Fruit fly (Drosophila melanogaster) whole organism, embryonic: ENCODE data around the gene CG10793.
A peak's percentile ranks its signal among the peaks of the same experiment; 100 is the strongest.

ENCODE experiments used
- ATbp ChIP-seq: fragments of 200-800 bp; sonication (Bioruptor generic); optimal IDR thresholded peaks from 2 replicates; lab custom pipeline; 2017; ENCODE audit warnings: missing biosample characterization, mild to moderate bottlenecking, missing genetic modification characterization, missing genetic modification reagents
- Atf3 ChIP-seq: fragments of 200-800 bp; sonication (Bioruptor generic); optimal IDR thresholded peaks from 3 replicates; lab custom pipeline; 2016; ENCODE audit warnings: missing biosample characterization, missing genetic modification characterization
- CG10147 ChIP-seq: fragments of 200-800 bp; sonication (Bioruptor generic); optimal IDR thresholded peaks from 2 replicates; lab custom pipeline; 2019; ENCODE audit warnings: missing biosample characterization, mild to moderate bottlenecking, missing genetic modification characterization, moderate library complexity
- CG10431 ChIP-seq: fragments of 200-800 bp; sonication (Bioruptor generic); optimal IDR thresholded peaks from 3 replicates; lab custom pipeline; 2018; ENCODE audit warnings: missing biosample characterization, mild to moderate bottlenecking, missing genetic modification characterization
- CG12219 ChIP-seq: fragments of 200-800 bp; sonication (Bioruptor generic); optimal IDR thresholded peaks from 3 replicates; lab custom pipeline; 2018; ENCODE audit warnings: missing biosample characterization, mild to moderate bottlenecking, missing genetic modification characterization
- CG13775 ChIP-seq: fragments of 200-800 bp; sonication (Bioruptor generic); optimal IDR thresholded peaks from 3 replicates; lab custom pipeline; 2017; ENCODE audit warnings: missing biosample characterization, mild to moderate bottlenecking, missing genetic modification characterization
- CG14667 ChIP-seq: fragments of 200-800 bp; sonication (Bioruptor generic); IDR thresholded peaks from 2 replicates; pipeline ENCODE4 v1.3.6; 2022; ENCODE audit warnings: missing biosample characterization, missing genetic modification characterization
- CG17186 ChIP-seq: fragments of 200-800 bp; sonication (Bioruptor generic); optimal IDR thresholded peaks from 3 replicates; lab custom pipeline; 2017; ENCODE audit warnings: missing biosample characterization, missing genetic modification reagents, missing genetic modification characterization
- CG2202 ChIP-seq: fragments of 200-800 bp; sonication (Bioruptor generic); optimal IDR thresholded peaks from 2 replicates; lab custom pipeline; 2018; ENCODE audit warnings: missing biosample characterization, mild to moderate bottlenecking, missing genetic modification characterization
- CG2712 ChIP-seq: fragments of 200-800 bp; optimal IDR thresholded peaks from 3 replicates; lab custom pipeline; 2019; ENCODE audit warnings: missing biosample characterization, mild to moderate bottlenecking, missing genetic modification characterization, moderate library complexity
- CG34224 ChIP-seq: fragments of 200-800 bp; sonication (Bioruptor generic); IDR thresholded peaks from 3 replicates; pipeline ENCODE4 v1.3.6; 2022; ENCODE audit warnings: missing biosample characterization, missing genetic modification characterization; ENCODE audit not compliant: partially characterized antibody
- CG3726 ChIP-seq: fragments of 200-800 bp; sonication (Bioruptor generic); IDR thresholded peaks from 3 replicates; pipeline ENCODE4, ENCODE4 v1.3.6; 2022; ENCODE audit warnings: missing biosample characterization, missing genetic modification characterization
- CG3995 ChIP-seq: fragments of 200-800 bp; sonication (Bioruptor generic); optimal IDR thresholded peaks from 3 replicates; lab custom pipeline; 2016; ENCODE audit warnings: missing biosample characterization, missing genetic modification characterization
- CG6791 ChIP-seq: fragments of 200-800 bp; sonication (Bioruptor generic); IDR thresholded peaks from 3 replicates; pipeline ENCODE4 v1.3.6; 2022; ENCODE audit warnings: missing biosample characterization, missing genetic modification characterization; ENCODE audit not compliant: partially characterized antibody
- CG7786 ChIP-seq: fragments of 200-800 bp; sonication (Bioruptor generic); optimal IDR thresholded peaks from 2 replicates; lab custom pipeline; 2016; ENCODE audit warnings: missing biosample characterization, missing genetic modification characterization
- CrebB ChIP-seq: fragments of 200-800 bp; sonication (Bioruptor generic); optimal IDR thresholded peaks from 3 replicates; lab custom pipeline; 2018; ENCODE audit warnings: missing biosample characterization, mild to moderate bottlenecking, missing genetic modification characterization
- Dref ChIP-seq: fragments of 200-800 bp; sonication (Bioruptor generic); IDR thresholded peaks from 2 replicates; pipeline ENCODE4 v1.3.6; 2022; ENCODE audit warnings: missing biosample characterization, missing genetic modification characterization
- ERR ChIP-seq: fragments of 200-800 bp; sonication (Bioruptor generic); optimal IDR thresholded peaks from 2 replicates; lab custom pipeline; 2016; ENCODE audit warnings: missing biosample characterization, missing genetic modification characterization
- GATAe ChIP-seq: fragments of 200-800 bp; sonication (Bioruptor generic); conservative IDR thresholded peaks from 2 replicates; pipeline ENCODE4 v1.3.6; 2022; ENCODE audit warnings: missing biosample characterization, missing genetic modification characterization
- HLH54F ChIP-seq: fragments of 200-800 bp; sonication (Bioruptor generic); optimal IDR thresholded peaks from 3 replicates; lab custom pipeline; 2016; ENCODE audit warnings: missing biosample characterization, missing genetic modification characterization
- NC2α ChIP-seq: fragments of 200-800 bp; sonication (Bioruptor generic); optimal IDR thresholded peaks from 2 replicates; lab custom pipeline; 2016; ENCODE audit warnings: missing biosample characterization, missing genetic modification characterization
- Nf-YC ChIP-seq: fragments of 200-800 bp; optimal IDR thresholded peaks from 3 replicates; lab custom pipeline; 2019; ENCODE audit warnings: missing biosample characterization, mild to moderate bottlenecking, missing genetic modification characterization, moderate library complexity
- PHDP ChIP-seq: fragments of 200-800 bp; sonication (Bioruptor generic); optimal IDR thresholded peaks from 3 replicates; lab custom pipeline; 2018; ENCODE audit warnings: missing biosample characterization, mild to moderate bottlenecking, missing genetic modification characterization, moderate library complexity
- Poxn ChIP-seq: fragments of 200-800 bp; sonication (Bioruptor generic); IDR thresholded peaks from 2 replicates; pipeline ENCODE4 v1.3.6; 2022; ENCODE audit warnings: missing biosample characterization, missing genetic modification characterization
- Sox100B ChIP-seq: fragments of 200-800 bp; sonication (Bioruptor generic); optimal IDR thresholded peaks from 3 replicates; lab custom pipeline; 2018; ENCODE audit warnings: missing biosample characterization, mild to moderate bottlenecking, missing genetic modification characterization
- Sry-β ChIP-seq: fragments of 200-800 bp; sonication (Bioruptor generic); optimal IDR thresholded peaks from 2 replicates; lab custom pipeline; 2018; ENCODE audit warnings: missing biosample characterization, mild to moderate bottlenecking, missing genetic modification characterization, moderate library complexity
- ash1 ChIP-seq: fragments of 200-800 bp; sonication (Bioruptor generic); optimal IDR thresholded peaks from 2 replicates; lab custom pipeline; 2018; ENCODE audit warnings: missing biosample characterization, mild to moderate bottlenecking, missing genetic modification characterization
- bowl ChIP-seq: fragments of 200-800 bp; sonication (Bioruptor generic); IDR thresholded peaks from 2 replicates; pipeline ENCODE4 v1.3.6; 2022; ENCODE audit warnings: missing biosample characterization, missing genetic modification characterization
- bsh ChIP-seq, 2 experiments: fragments of 200-800 bp; sonication (Bioruptor generic); optimal IDR thresholded peaks; 2 replicates each; lab custom pipeline; 2017 to 2018; ENCODE audit warnings: mild to moderate bottlenecking in 2 of 2, missing biosample characterization in 2 of 2, missing genetic modification characterization in 2 of 2, moderate library complexity in 1 of 2
- chm ChIP-seq: fragments of 200-800 bp; sonication (Bioruptor generic); IDR thresholded peaks from 2 replicates; pipeline ENCODE4 v1.3.6; 2022; ENCODE audit warnings: missing biosample characterization, missing genetic modification characterization
- crol ChIP-seq: fragments of 200-800 bp; sonication (Bioruptor generic); IDR thresholded peaks from 2 replicates; pipeline ENCODE4 v1.3.6; 2022; ENCODE audit warnings: missing biosample characterization, missing genetic modification characterization
- cwo ChIP-seq: fragments of 200-800 bp; sonication (Bioruptor generic); optimal IDR thresholded peaks from 3 replicates; lab custom pipeline; 2017; ENCODE audit warnings: missing biosample characterization, missing genetic modification characterization, mild to moderate bottlenecking, moderate library complexity, missing genetic modification reagents
- dimm ChIP-seq: fragments of 200-800 bp; sonication (Bioruptor generic); IDR thresholded peaks from 2 replicates; pipeline ENCODE4 v1.3.6; 2022; ENCODE audit warnings: missing biosample characterization, missing genetic modification characterization
- gro ChIP-seq: fragments of 200-800 bp; sonication (Bioruptor generic); optimal IDR thresholded peaks from 2 replicates; lab custom pipeline; 2016; ENCODE audit warnings: missing biosample characterization, missing genetic modification characterization
- hkb ChIP-seq, 2 experiments: fragments of 200-800 bp in 1 of 2; fragments of >200 bp in 1 of 2; sonication (Bioruptor generic) in 1 of 2; IDR thresholded peaks in 1 of 2; optimal IDR thresholded peaks in 1 of 2; 2 replicates each; pipeline versions ENCODE4 v1.3.6 to Lab custom; 2017 to 2022; ENCODE audit warnings: missing biosample characterization in 1 of 2, missing genetic modification characterization in 1 of 2
- jumu ChIP-seq: fragments of 200-800 bp; sonication (Bioruptor generic); optimal IDR thresholded peaks from 3 replicates; lab custom pipeline; 2016; ENCODE audit warnings: missing biosample characterization, missing genetic modification characterization
- lov ChIP-seq, 2 experiments: fragments of 200-800 bp in 1 of 2; fragments of >200 bp in 1 of 2; sonication (Bioruptor generic) in 1 of 2; IDR thresholded peaks in 1 of 2; optimal IDR thresholded peaks in 1 of 2; 2 replicates in 1 of 2; 3 replicates in 1 of 2; pipeline versions ENCODE4 v1.3.6 to Lab custom; 2017 to 2022; ENCODE audit warnings: missing biosample characterization in 1 of 2, missing genetic modification characterization in 1 of 2
- mirr ChIP-seq: fragments of 200-800 bp; sonication (Bioruptor generic); optimal IDR thresholded peaks from 3 replicates; lab custom pipeline; 2018; ENCODE audit warnings: missing biosample characterization, mild to moderate bottlenecking, missing genetic modification characterization
- onecut ChIP-seq: fragments of 200-800 bp; sonication (Bioruptor generic); IDR thresholded peaks from 2 replicates; pipeline ENCODE4 v1.3.6; 2022; ENCODE audit warnings: missing biosample characterization, missing genetic modification characterization
- otp ChIP-seq: fragments of 200-800 bp; sonication (Bioruptor generic); IDR thresholded peaks from 3 replicates; pipeline ENCODE4, ENCODE4 v1.3.6; 2022; ENCODE audit warnings: missing biosample characterization, missing genetic modification characterization
- peb ChIP-seq: fragments of 200-800 bp; sonication (Bioruptor generic); IDR thresholded peaks from 2 replicates; pipeline ENCODE4 v1.3.6; 2022; ENCODE audit warnings: missing biosample characterization, missing genetic modification characterization
- pros ChIP-seq: fragments of 200-800 bp; sonication (Bioruptor generic); optimal IDR thresholded peaks from 3 replicates; lab custom pipeline; 2019; ENCODE audit warnings: missing biosample characterization, mild to moderate bottlenecking, missing genetic modification characterization, moderate library complexity
- salm ChIP-seq: fragments of 200-800 bp; sonication (Bioruptor generic); optimal IDR thresholded peaks from 2 replicates; lab custom pipeline; 2018; ENCODE audit warnings: missing biosample characterization, mild to moderate bottlenecking, missing genetic modification characterization
- sens ChIP-seq: fragments of 200-800 bp; sonication (Bioruptor generic); peaks from one replicate; lab custom pipeline; 2016; ENCODE audit warnings: missing biosample characterization, missing genetic modification characterization
- sim ChIP-seq: fragments of 200-800 bp; sonication (Bioruptor generic); IDR thresholded peaks from 2 replicates; pipeline ENCODE4 v1.3.6; 2022; ENCODE audit warnings: missing biosample characterization, missing genetic modification characterization
- sisA ChIP-seq: fragments of 200-800 bp; sonication (Bioruptor generic); IDR thresholded peaks from 2 replicates; pipeline ENCODE4 v1.3.6; 2022; ENCODE audit warnings: missing biosample characterization, missing genetic modification characterization
- sna ChIP-seq: fragments of 200-800 bp; sonication (Bioruptor generic); IDR thresholded peaks from 2 replicates; pipeline ENCODE4 v1.3.6; 2022; ENCODE audit warnings: missing biosample characterization, missing genetic modification characterization; ENCODE audit not compliant: partially characterized antibody
- sr ChIP-seq: fragments of 200-800 bp; sonication (Bioruptor generic); IDR thresholded peaks from 3 replicates; pipeline ENCODE4 v1.3.6; 2022; ENCODE audit warnings: missing biosample characterization, missing genetic modification characterization
- trem ChIP-seq: fragments of 200-800 bp; optimal IDR thresholded peaks from 3 replicates; lab custom pipeline; 2019; ENCODE audit warnings: missing biosample characterization, mild to moderate bottlenecking, missing genetic modification characterization, moderate library complexity
- vnd ChIP-seq: fragments of 200-800 bp; sonication (Bioruptor generic); IDR thresholded peaks from 3 replicates; pipeline ENCODE4 v1.3.6; 2022; ENCODE audit warnings: missing biosample characterization, missing genetic modification characterization; ENCODE audit not compliant: partially characterized antibody

Gene CG10793

dm6 chrX:3355180-3355579 lies 39.0 kb upstream of the CG10793 start (continued):
- no peak for TF ChIP-seq CG3995 (GFP tag; lab: Kevin White, UChicago)
- peak; percentile 21 for TF ChIP-seq jumu (GFP tag; lab: Kevin White, UChicago)
- peak; percentile 75 for TF ChIP-seq onecut (GFP tag; lab: Robert Waterston, UW)
- peak; percentile 91 for TF ChIP-seq otp
- TF ChIP-seq HLH54F (GFP tag; lab: Kevin White, UChicago), result peak; percentile 24
- TF ChIP-seq CG17186 (GFP tag; lab: Kevin White, UChicago), result no peak
- peak; percentile 65 for TF ChIP-seq ATbp
- TF ChIP-seq chm (GFP tag; lab: Robert Waterston, UW), result peak; percentile 94
- peak; percentile 68 for TF ChIP-seq Sox100B (GFP tag; lab: Kevin White, UChicago)
- TF ChIP-seq CG10431 (GFP tag; lab: Kevin White, UChicago), result peak; percentile 57
- TF ChIP-seq Dref (GFP tag; lab: Robert Waterston, UW), result no peak
- peak; percentile 43 for TF ChIP-seq salm (tag; lab: Kevin White, UChicago)
- TF ChIP-seq ERR (GFP tag; lab: Kevin White, UChicago), result no peak
- TF ChIP-seq mirr (GFP tag; lab: Kevin White, UChicago), result no peak
- peak; percentile 45; the same call in 1 of the 2 replicates for TF ChIP-seq Poxn
- no peak for TF ChIP-seq vnd (GFP tag; lab: Robert Waterston, UW)
- TF ChIP-seq CG12219 (GFP tag; lab: Kevin White, UChicago), result peak; percentile 31
- peak; percentile 91 for TF ChIP-seq CG2712 (tag; lab: Kevin White, UChicago)
- TF ChIP-seq CG7786 (GFP tag; lab: Kevin White, UChicago), result peak; percentile 27
- TF ChIP-seq CG14667 (GFP tag; lab: Robert Waterston, UW), result peak; percentile 76
- TF ChIP-seq CrebB (tag; lab: Kevin White, UChicago), result no peak
- peak; percentile 89 for TF ChIP-seq sisA (GFP tag; lab: Robert Waterston, UW)
- peak; percentile 84 for TF ChIP-seq CG2202
- peak; percentile 84 for TF ChIP-seq CG13775 (GFP tag; lab: Kevin White, UChicago)
- TF ChIP-seq CG3726, result peak; percentile 62; the same call in 1 of the 3 replicates
- TF ChIP-seq Atf3 (GFP tag; lab: Kevin White, UChicago), result peak; percentile 39
- TF ChIP-seq peb (GFP tag; lab: Robert Waterston, UW), result peak; percentile 75
- peak; percentile 92 for TF ChIP-seq sens (GFP tag; lab: Kevin White, UChicago)
- no peak for TF ChIP-seq GATAe
- TF ChIP-seq trem (tag; lab: Kevin White, UChicago), result peak; percentile 67
- peak; percentile 43 for TF ChIP-seq cwo (GFP tag; lab: Kevin White, UChicago)
- peak; percentile 71 for TF ChIP-seq sim
- no peak for TF ChIP-seq lov (optimal IDR thresholded peaks at IDR 0.05; lab: Kevin White, UChicago)
- peak; percentile 93 for TF ChIP-seq lov (GFP tag; IDR thresholded peaks at IDR 0.05; lab: Robert Waterston, UW)
- TF ChIP-seq CG10147 (GFP tag; lab: Kevin White, UChicago), result peak; percentile 57
- TF ChIP-seq dimm (GFP tag; lab: Robert Waterston, UW), result peak; percentile 62; the same call in 1 of the 2 replicates
- TF ChIP-seq sr (GFP tag; lab: Robert Waterston, UW), result peak; percentile 65; the same call in 1 of the 3 replicates
- no peak for TF ChIP-seq CG34224 (GFP tag; lab: Robert Waterston, UW)
- no peak for TF ChIP-seq ash1 (GFP tag; lab: Kevin White, UChicago)
- no peak for TF ChIP-seq NC2α (GFP tag; lab: Kevin White, UChicago)
- peak in 1 of 2 experiments; percentile 92 for TF ChIP-seq bsh (GFP tag; optimal IDR thresholded peaks at IDR 0.05; lab: Kevin White, UChicago)
- TF ChIP-seq bowl, result 0 out of 2 replicates have a peak, but pooled peaks have one; percentile 31
- TF ChIP-seq hkb (optimal IDR thresholded peaks at IDR 0.05; lab: Kevin White, UChicago), result no peak
- peak; percentile 87 for TF ChIP-seq hkb (GFP tag; IDR thresholded peaks at IDR 0.05; lab: Robert Waterston, UW)
- TF ChIP-seq sna, result no peak
- no peak for TF ChIP-seq Nf-YC
- no peak for TF ChIP-seq pros (GFP tag; lab: Kevin White, UChicago)
- no peak for TF ChIP-seq Sry-β (GFP tag; lab: Kevin White, UChicago)
- peak; percentile 36 for TF ChIP-seq gro (GFP tag; lab: Kevin White, UChicago)
- peak; percentile 76 for TF ChIP-seq PHDP
- peak; percentile 45; the same call in 1 of the 2 replicates for TF ChIP-seq crol (GFP tag; lab: Robert Waterston, UW)
- TF ChIP-seq CG6791 (GFP tag; lab: Robert Waterston, UW), result no peak
